Worm (Caenorhabditis elegans) whole organism, early embryonic: ENCODE measurements around the gene C06B3.6.

Experiments
- B0310.2 ChIP-seq: sonication (generic microtip); optimal IDR thresholded peaks from 2 replicates; lab custom pipeline; 2016; ENCODE audit warnings: mild to moderate bottlenecking, missing genetic modification characterization, missing compliant biosample characterization
- F13C5.2 ChIP-seq: sonication (generic microtip); optimal IDR thresholded peaks from 2 replicates; lab custom pipeline; 2017; ENCODE audit warnings: mild to moderate bottlenecking, missing genetic modification characterization, inconsistent platforms, missing compliant biosample characterization
- aly-1 ChIP-seq: sonication (generic microtip); optimal IDR thresholded peaks from 2 replicates; lab custom pipeline; 2016; ENCODE audit warnings: missing genetic modification characterization, missing compliant biosample characterization
- ama-1 ChIP-seq: fragments of 150-350 bp; optimal IDR thresholded peaks from 2 replicates; lab custom pipeline; 2014
- ceh-13 ChIP-seq: fragments of 200-800 bp; sonication (Bioruptor generic); optimal IDR thresholded peaks from 2 replicates; lab custom pipeline; 2018; ENCODE audit warnings: mild to moderate bottlenecking, missing genetic modification characterization, missing compliant biosample characterization
- ceh-36 ChIP-seq: sonication (generic microtip); optimal IDR thresholded peaks from 2 replicates; lab custom pipeline; 2016; ENCODE audit warnings: missing genetic modification characterization, inconsistent platforms, missing compliant biosample characterization
- ets-7 ChIP-seq: sonication (generic microtip); optimal IDR thresholded peaks from 2 replicates; lab custom pipeline; 2016; ENCODE audit warnings: missing genotype, missing genetic modification characterization, missing compliant biosample characterization
- flt-1 ChIP-seq: fragments of 200-800 bp; sonication (Bioruptor generic); IDR thresholded peaks from 2 replicates; pipeline ENCODE4 v1.3.6; 2022; ENCODE audit warnings: missing genetic modification characterization, missing compliant biosample characterization
- hmbx-1 ChIP-seq: sonication (generic microtip); optimal IDR thresholded peaks from 2 replicates; lab custom pipeline; 2016; ENCODE audit warnings: mild to moderate bottlenecking, missing genetic modification characterization, missing compliant biosample characterization
- hmg-4 ChIP-seq: fragments of 200-800 bp; sonication (Bioruptor generic); optimal IDR thresholded peaks from 2 replicates; lab custom pipeline; 2018; ENCODE audit warnings: mild to moderate bottlenecking, missing genetic modification characterization, missing compliant biosample characterization
- hnd-1 ChIP-seq: sonication (generic microtip); optimal IDR thresholded peaks from 2 replicates; lab custom pipeline; 2016; ENCODE audit warnings: missing genetic modification characterization, missing compliant biosample characterization
- pes-1 ChIP-seq: fragments of 200-800 bp; sonication (Bioruptor generic); IDR thresholded peaks from 2 replicates; pipeline ENCODE4 v1.3.6; 2022; ENCODE audit warnings: missing genetic modification reagents, missing genetic modification characterization, missing compliant biosample characterization
- scrt-1 ChIP-seq: fragments of 200-800 bp; sonication (Bioruptor generic); IDR thresholded peaks from 2 replicates; pipeline ENCODE4 v1.3.6; 2022; ENCODE audit warnings: missing genetic modification characterization, missing compliant biosample characterization
- sea-1 ChIP-seq: fragments of 200-800 bp; sonication (Bioruptor generic); conservative IDR thresholded peaks from 2 replicates; pipeline ENCODE4 v1.3.6; 2022; ENCODE audit warnings: missing genetic modification characterization, missing compliant biosample characterization
- tbx-11 ChIP-seq: fragments of 200-800 bp; sonication (Bioruptor generic); IDR thresholded peaks from 2 replicates; pipeline ENCODE4 v1.3.6; 2022; ENCODE audit warnings: missing genetic modification characterization, missing compliant biosample characterization
- tbx-37 ChIP-seq: fragments of 200-800 bp; sonication (Bioruptor generic); conservative IDR thresholded peaks from 2 replicates; pipeline ENCODE4 v1.3.6; 2022; ENCODE audit warnings: missing genetic modification reagents, missing genetic modification characterization, missing compliant biosample characterization
- tra-4 ChIP-seq: sonication (generic microtip); optimal IDR thresholded peaks from 2 replicates; lab custom pipeline; 2017; ENCODE audit warnings: missing genetic modification characterization, missing compliant biosample characterization

C06B3.6 gene

ce11 chrV:13908916-13909176, at the start of gene C06B3.6:
C06B3.6 (minus strand) TSS chrV:13908967.
- no peak for TF ChIP-seq hmg-4 (GFP tag; lab: Kevin White, UChicago)
- TF ChIP-seq F13C5.2 (tag; lab: Kevin White, UChicago): no peak

ce11 chrV:13958247-13958646, 49.5 kb upstream of the C06B3.6 start, which contains the start of gene R10D12.10:
R10D12.10 (minus strand) TSS chrV:13958347.
- TF ChIP-seq aly-1 (tag; lab: Kevin White, UChicago) (no peak), scrt-1 (GFP tag; lab: Robert Waterston, UW) (no peak), tbx-37 (GFP tag; lab: Robert Waterston, UW) (no peak), ceh-13 (GFP tag; lab: Kevin White, UChicago) (no peak), flt-1 (GFP tag; lab: Robert Waterston, UW) (no peak), pes-1 (GFP tag; lab: Robert Waterston, UW) (no peak), ama-1 (no peak), hmg-4 (GFP tag; lab: Kevin White, UChicago) (no peak), hnd-1 (no peak), hmbx-1 (tag; lab: Kevin White, UChicago) (no peak), ceh-36 (no peak), sea-1 (GFP tag; lab: Robert Waterston, UW) (no peak), tra-4 (no peak), B0310.2 (tag; lab: Kevin White, UChicago) (no peak), ets-7 (no peak), tbx-11 (no peak), F13C5.2 (tag; lab: Kevin White, UChicago) (no peak)

- TF ChIP-seq hmbx-1 (tag; lab: Kevin White, UChicago) (no peak), scrt-1 (GFP tag; lab: Robert Waterston, UW) (no peak), ceh-36 (no peak), ceh-13 (GFP tag; lab: Kevin White, UChicago) (no peak), tra-4 (no peak), B0310.2 (tag; lab: Kevin White, UChicago) (no peak), aly-1 (tag; lab: Kevin White, UChicago) (no peak), sea-1 (GFP tag; lab: Robert Waterston, UW) (no peak), hnd-1 (no peak), F13C5.2 (tag; lab: Kevin White, UChicago) (no peak), pes-1 (GFP tag; lab: Robert Waterston, UW) (no peak)
These were observed 48.9 kb upstream of the C06B3.6 start for ce11 chrV:13957691-13958090.

- no peak for TF ChIP-seq ceh-13 (GFP tag; lab: Kevin White, UChicago)
These were observed 46.8 kb upstream of the C06B3.6 start for ce11 chrV:13955370-13956089.

DNA sequence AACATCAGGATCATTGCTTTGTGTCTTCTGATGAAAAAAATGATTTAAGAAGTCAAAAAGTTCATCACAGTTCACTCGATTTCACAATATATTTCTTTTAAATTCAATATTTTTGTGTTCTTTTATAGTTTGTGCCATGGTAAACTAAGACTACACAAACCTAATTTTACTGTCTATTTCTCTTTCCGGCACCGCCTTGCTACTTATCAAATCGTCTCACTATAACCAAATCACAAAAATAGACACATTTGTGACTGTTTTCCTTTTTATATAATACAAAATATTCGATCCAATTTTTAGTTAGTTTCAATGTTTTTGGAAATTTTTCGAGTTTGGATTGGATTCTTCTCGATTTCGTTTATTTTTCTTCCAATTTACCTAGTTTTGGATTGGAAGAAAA, 45.3 kb upstream of the C06B3.6 start, which contains the start of gene swt-6:
TSS of gene swt-6 (plus strand) at position 301 of the 400 bp plus-strand sequence.
- TF ChIP-seq tra-4: no peak
- no peak for TF ChIP-seq ets-7
- TF ChIP-seq ama-1: no peak
- no peak for TF ChIP-seq scrt-1 (GFP tag; lab: Robert Waterston, UW)
- no peak for TF ChIP-seq ceh-13 (GFP tag; lab: Kevin White, UChicago)
- no peak for TF ChIP-seq tbx-37 (GFP tag; lab: Robert Waterston, UW)
- TF ChIP-seq hmbx-1 (tag; lab: Kevin White, UChicago): no peak
- TF ChIP-seq B0310.2 (tag; lab: Kevin White, UChicago): no peak
- TF ChIP-seq tbx-11: no peak
- TF ChIP-seq F13C5.2 (tag; lab: Kevin White, UChicago): no peak
- TF ChIP-seq aly-1 (tag; lab: Kevin White, UChicago): no peak
- no peak for TF ChIP-seq ceh-36
- no peak for TF ChIP-seq sea-1 (GFP tag; lab: Robert Waterston, UW)
- TF ChIP-seq flt-1 (GFP tag; lab: Robert Waterston, UW): no peak
- no peak for TF ChIP-seq pes-1 (GFP tag; lab: Robert Waterston, UW)
- TF ChIP-seq hmg-4 (GFP tag; lab: Kevin White, UChicago): no peak
- TF ChIP-seq hnd-1: no peak

ce11 chrV:13953191-13953590, 44.4 kb upstream of the C06B3.6 start, which contains the start of gene R10D12.8:
R10D12.8 (minus strand) TSS chrV:13953291.
- TF ChIP-seq pes-1 (GFP tag; lab: Robert Waterston, UW): no peak

- TF ChIP-seq hmg-4 (GFP tag; lab: Kevin White, UChicago) (no peak), aly-1 (tag; lab: Kevin White, UChicago) (no peak), hmbx-1 (tag; lab: Kevin White, UChicago) (no peak), pes-1 (GFP tag; lab: Robert Waterston, UW) (no peak), flt-1 (GFP tag; lab: Robert Waterston, UW) (no peak), tbx-37 (GFP tag; lab: Robert Waterston, UW) (no peak), ceh-36 (no peak), tbx-11 (no peak), ama-1 (no peak), B0310.2 (tag; lab: Kevin White, UChicago) (no peak), scrt-1 (GFP tag; lab: Robert Waterston, UW) (no peak), ceh-13 (GFP tag; lab: Kevin White, UChicago) (no peak), ets-7 (no peak), F13C5.2 (tag; lab: Kevin White, UChicago) (no peak), hnd-1 (no peak), tra-4 (no peak), sea-1 (GFP tag; lab: Robert Waterston, UW) (no peak)
These were observed 41.0 kb upstream of the C06B3.6 start, which contains the start of gene R10D12.7 for ce11 chrV:13949752-13950151. R10D12.7 (plus strand) TSS chrV:13950052.

DNA sequence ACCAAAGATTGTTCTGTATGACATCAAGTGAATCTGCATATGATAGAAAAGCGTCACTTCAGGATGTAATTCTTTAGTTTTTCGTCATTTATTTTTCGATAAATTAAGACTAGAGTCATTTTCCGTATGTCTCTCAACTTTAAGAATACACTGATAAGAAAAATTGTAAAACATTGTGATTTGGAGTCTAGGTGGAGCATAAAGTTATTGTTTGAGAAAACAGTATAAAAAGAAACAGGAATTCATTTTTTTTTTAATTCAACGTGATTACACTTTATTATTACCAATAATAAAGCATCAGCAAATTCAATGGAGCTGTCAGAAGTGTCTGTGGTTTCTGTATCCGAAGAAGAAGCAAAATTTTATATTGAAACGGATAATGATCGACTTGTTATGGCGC, 40.2 kb upstream of the C06B3.6 start, which contains the start of gene R10D12.6:
TSS of gene R10D12.6 (plus strand) at position 301 of the 400 bp plus-strand sequence.
- TF ChIP-seq flt-1 (GFP tag; lab: Robert Waterston, UW) (no peak), pes-1 (GFP tag; lab: Robert Waterston, UW) (no peak), scrt-1 (GFP tag; lab: Robert Waterston, UW) (no peak), F13C5.2 (tag; lab: Kevin White, UChicago) (no peak), tra-4 (no peak), ceh-36 (no peak), ceh-13 (GFP tag; lab: Kevin White, UChicago) (no peak), aly-1 (tag; lab: Kevin White, UChicago) (no peak), hmg-4 (GFP tag; lab: Kevin White, UChicago) (no peak), hmbx-1 (tag; lab: Kevin White, UChicago) (no peak), ets-7 (no peak), tbx-37 (GFP tag; lab: Robert Waterston, UW) (no peak), sea-1 (GFP tag; lab: Robert Waterston, UW) (no peak), B0310.2 (tag; lab: Kevin White, UChicago) (no peak), tbx-11 (no peak), hnd-1 (no peak), ama-1 (no peak)
